Fruit fly (Drosophila melanogaster): Measurements from ENCODE around the gene pad.
A peak's percentile ranks its signal among the peaks of the same experiment; 100 is the strongest.

pad gene

DNA sequence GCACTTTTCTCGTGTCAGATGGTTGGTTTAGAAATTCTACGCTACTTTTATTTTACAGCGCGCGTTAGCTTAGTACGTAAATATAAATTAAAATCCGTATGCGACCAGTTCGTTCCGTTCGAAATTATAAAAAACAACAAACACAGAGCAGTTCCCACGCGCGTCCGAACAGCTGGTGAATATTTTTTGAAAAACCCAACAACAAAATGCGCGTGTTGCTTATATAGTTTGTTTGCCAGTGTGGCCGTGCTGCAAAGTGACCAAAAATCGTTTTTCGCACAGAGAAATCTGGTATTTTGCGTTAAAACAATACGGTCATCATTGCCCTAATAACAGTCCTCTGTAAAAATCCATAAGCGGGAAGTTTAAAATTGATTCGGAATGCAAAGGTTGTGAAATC, 3.8 kb upstream of the pad start (continued):
- peak; percentile 9 for TF ChIP-seq maf-S (GFP tag; optimal IDR thresholded peaks at IDR 0.05)
- TF ChIP-seq CG31224 (GFP tag; IDR thresholded peaks at IDR 0.05), result no peak
- no peak for TF ChIP-seq dmrt99B (tag; optimal IDR thresholded peaks at IDR 0.05)
- TF ChIP-seq toy (GFP tag; IDR thresholded peaks at IDR 0.05), result no peak
- TF ChIP-seq klu (GFP tag; IDR thresholded peaks at IDR 0.05), result no peak
- no peak for TF ChIP-seq CG4707 (GFP tag; optimal IDR thresholded peaks at IDR 0.05)
- TF ChIP-seq Lhr (GFP tag; optimal IDR thresholded peaks at IDR 0.05), result peak; percentile 78
- peak; percentile 77 for TF ChIP-seq CG15514 (GFP tag; optimal IDR thresholded peaks at IDR 0.05)
- no peak for TF ChIP-seq CG12942 (GFP tag; optimal IDR thresholded peaks at IDR 0.05)
- TF ChIP-seq mld (GFP tag; IDR thresholded peaks at IDR 0.05; ENCODE audit: partially characterized antibody), result no peak
- no peak for TF ChIP-seq CG11398 (GFP tag; optimal IDR thresholded peaks at IDR 0.05)
- peak; percentile 99 for TF ChIP-seq gfzf (GFP tag; optimal IDR thresholded peaks at IDR 0.05)
- no peak for TF ChIP-seq sens-2 (GFP tag; IDR thresholded peaks at IDR 0.05)
- TF ChIP-seq Sry-δ (GFP tag; optimal IDR thresholded peaks at IDR 0.05), result peak; percentile 51
- TF ChIP-seq gcm (GFP tag; optimal IDR thresholded peaks at IDR 0.05), result no peak
- no peak for TF ChIP-seq croc (GFP tag; conservative IDR thresholded peaks at IDR 0.05)
- no peak for TF ChIP-seq CG4282 (GFP tag; optimal IDR thresholded peaks at IDR 0.05)
- no peak for TF ChIP-seq CG3847 (GFP tag; IDR thresholded peaks at IDR 0.05)
- no peak for TF ChIP-seq lov (optimal IDR thresholded peaks at IDR 0.05)
- TF ChIP-seq lov (GFP tag; IDR thresholded peaks at IDR 0.05), result no peak
- TF ChIP-seq Sry-β (GFP tag; optimal IDR thresholded peaks at IDR 0.05), result no peak
- TF ChIP-seq Mes4 (GFP tag; optimal IDR thresholded peaks at IDR 0.05), result no peak
- TF ChIP-seq CTCF (GFP tag; optimal IDR thresholded peaks at IDR 0.05), result peak; percentile 23
- TF ChIP-seq MTF-1 (GFP tag; optimal IDR thresholded peaks at IDR 0.05; ENCODE audit: borderline replicate concordance), result no peak
- no peak for TF ChIP-seq pum (GFP tag; optimal IDR thresholded peaks at IDR 0.05)
- TF ChIP-seq Stat92E (GFP tag; optimal IDR thresholded peaks at IDR 0.05), result peak in 1 of 3 experiments; percentile 89
- TF ChIP-seq tap (tag; optimal IDR thresholded peaks at IDR 0.05), result peak; percentile 9
- TF ChIP-seq cg (GFP tag; optimal IDR thresholded peaks at IDR 0.05), result no peak
- TF ChIP-seq CG17612 (GFP tag; IDR thresholded peaks at IDR 0.05), result no peak
- no peak for TF ChIP-seq ind (GFP tag; optimal IDR thresholded peaks at IDR 0.05)
- TF ChIP-seq CG3726 (GFP tag; IDR thresholded peaks at IDR 0.05), result no peak
- TF ChIP-seq ERR (GFP tag; optimal IDR thresholded peaks at IDR 0.05), result no peak
- TF ChIP-seq tin (GFP tag; optimal IDR thresholded peaks at IDR 0.05), result no peak
- TF ChIP-seq btn (GFP tag; optimal IDR thresholded peaks at IDR 0.05), result no peak
- peak; percentile 39 for TF ChIP-seq Ets97D (GFP tag; optimal IDR thresholded peaks at IDR 0.05)
- TF ChIP-seq pnt (GFP tag; optimal IDR thresholded peaks at IDR 0.05), result no peak
- no peak for TF ChIP-seq dysf (GFP tag; IDR thresholded peaks at IDR 0.05)
- no peak for TF ChIP-seq CG6689 (GFP tag; IDR thresholded peaks at IDR 0.05)
- no peak for TF ChIP-seq Dip3 (GFP tag; optimal IDR thresholded peaks at IDR 0.05)
- peak; percentile 44 for TF ChIP-seq CG2116 (GFP tag; optimal IDR thresholded peaks at IDR 0.05)
- TF ChIP-seq bab2 (GFP tag; optimal IDR thresholded peaks at IDR 0.05), result no peak
- no peak for TF ChIP-seq crc (GFP tag; optimal IDR thresholded peaks at IDR 0.05)
- no peak for TF ChIP-seq CG8765 (GFP tag; IDR thresholded peaks at IDR 0.05)
- no peak for TF ChIP-seq CG4404 (GFP tag; IDR thresholded peaks at IDR 0.05)
- no peak for TF ChIP-seq CG18599 (GFP tag; optimal IDR thresholded peaks at IDR 0.05)
- TF ChIP-seq Bgb (GFP tag; IDR thresholded peaks at IDR 0.05; ENCODE audit: partially characterized antibody), result no peak; the same call in 1 of the 2 replicates
- no peak for TF ChIP-seq wek (GFP tag; optimal IDR thresholded peaks at IDR 0.05)
- no peak for TF ChIP-seq CG7839 (tag; optimal IDR thresholded peaks at IDR 0.05)
- no peak for TF ChIP-seq NfI (GFP tag; optimal IDR thresholded peaks at IDR 0.05)
- TF ChIP-seq zfh2 (GFP tag; optimal IDR thresholded peaks at IDR 0.05), result no peak
- no peak for TF ChIP-seq caup (GFP tag; optimal IDR thresholded peaks at IDR 0.05; ENCODE audit: severe bottlenecking)
- no peak for TF ChIP-seq CG13894 (tag; optimal IDR thresholded peaks at IDR 0.05)
